Fruit fly (Drosophila melanogaster): ENCODE results near the gene CG9338.

Gene CG9338

dm6 chr2L:20880476-20880875 lies 15.5 kb downstream of the CG9338 start (continued):
- TF ChIP-seq Eip75B (GFP tag; optimal IDR thresholded peaks at IDR 0.05) (peak; percentile 28), CG32006 (GFP tag; optimal IDR thresholded peaks at IDR 0.05) (no peak), fd85E (GFP tag; optimal IDR thresholded peaks at IDR 0.05) (no peak), CG34406 (GFP tag; optimal IDR thresholded peaks at IDR 0.05) (peak; percentile 25), achi (GFP tag; optimal IDR thresholded peaks at IDR 0.05) (no peak), vri (GFP tag; optimal IDR thresholded peaks at IDR 0.05) (peak; percentile 27), CG11762 (GFP tag; optimal IDR thresholded peaks at IDR 0.05; ENCODE audit: insufficient read depth) (no peak), CG10669 (GFP tag; optimal IDR thresholded peaks at IDR 0.05) (no peak), Eip93F (GFP tag; optimal IDR thresholded peaks at IDR 0.05) (no peak), salr (GFP tag; optimal IDR thresholded peaks at IDR 0.05) (no peak), Gug (GFP tag; IDR thresholded peaks at IDR 0.05) (no peak)

DNA sequence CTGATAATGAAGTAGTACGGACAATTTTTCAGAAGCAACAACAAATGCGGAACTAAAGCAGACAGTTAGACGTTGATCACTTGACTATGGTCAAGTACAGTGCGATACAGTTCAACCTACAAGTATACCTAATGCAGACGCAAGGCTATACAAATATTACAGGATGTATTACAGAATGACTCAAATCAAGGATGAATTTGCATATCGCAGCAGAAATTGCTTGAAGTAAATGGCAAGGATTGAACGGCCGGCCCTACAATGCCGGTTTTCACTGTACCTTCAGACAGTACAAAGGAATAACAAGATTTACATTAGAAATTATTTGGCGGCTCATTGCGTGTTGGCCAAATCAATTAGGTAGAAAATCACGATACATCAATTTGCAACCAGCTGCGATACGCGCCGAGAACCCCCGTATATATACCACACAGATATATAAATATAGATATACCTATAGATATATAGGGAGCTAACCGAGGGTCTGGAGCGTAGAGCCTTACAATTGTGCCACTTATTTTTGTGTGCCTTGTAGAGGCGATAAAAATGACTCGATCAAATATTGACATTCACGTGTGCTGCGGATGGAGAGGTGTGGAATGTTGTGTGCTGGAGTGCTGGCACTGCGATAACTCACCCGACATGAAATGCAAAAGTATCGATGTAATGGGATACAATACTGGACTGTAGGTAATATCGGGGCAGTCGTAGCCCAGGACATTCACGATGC lies 16.5 kb downstream of the CG9338 start:
- no peak for TF ChIP-seq Smox (GFP tag; optimal IDR thresholded peaks at IDR 0.05)
- peak; percentile 6 for TF ChIP-seq Hr39 (GFP tag; optimal IDR thresholded peaks at IDR 0.05)
- peak; percentile 10 for TF ChIP-seq OdsH (GFP tag; optimal IDR thresholded peaks at IDR 0.05)
- TF ChIP-seq CG6808 (GFP tag; optimal IDR thresholded peaks at IDR 0.05), result peak; percentile 33
- TF ChIP-seq Met (GFP tag; optimal IDR thresholded peaks at IDR 0.05), result peak; percentile 4
- no peak for TF ChIP-seq CG16779 (tag; optimal IDR thresholded peaks at IDR 0.05)
- peak; percentile 56 for TF ChIP-seq Eip78C (GFP tag)
- peak; percentile 45 for TF ChIP-seq Hr4 (GFP tag; optimal IDR thresholded peaks at IDR 0.05)
- TF ChIP-seq dac (GFP tag; optimal IDR thresholded peaks at IDR 0.05), result no peak
- no peak for TF ChIP-seq lz (GFP tag; optimal IDR thresholded peaks at IDR 0.05)
- no peak for TF ChIP-seq Lpt (GFP tag; optimal IDR thresholded peaks at IDR 0.05)
- TF ChIP-seq CG6163 (GFP tag; IDR thresholded peaks at IDR 0.05), result peak; percentile 18; the same call in 1 of the 3 replicates
- peak; percentile 37; the same call in 1 of the 2 replicates for TF ChIP-seq CG15336 (GFP tag; IDR thresholded peaks at IDR 0.05)
- no peak for TF ChIP-seq Gug (GFP tag; IDR thresholded peaks at IDR 0.05)
- no peak for TF ChIP-seq CG8319 (GFP tag; optimal IDR thresholded peaks at IDR 0.05)
- no peak for TF ChIP-seq Blimp-1 (GFP tag; optimal IDR thresholded peaks at IDR 0.05)
- TF ChIP-seq Eip93F (GFP tag; optimal IDR thresholded peaks at IDR 0.05), result no peak
- no peak for TF ChIP-seq achi (GFP tag; optimal IDR thresholded peaks at IDR 0.05)
- no peak for TF ChIP-seq pdm3 (GFP tag; optimal IDR thresholded peaks at IDR 0.05)
- no peak for TF ChIP-seq dsx (GFP tag; optimal IDR thresholded peaks at IDR 0.05; ENCODE audit: poor library complexity, severe bottlenecking)
- peak; percentile 9 for TF ChIP-seq CG8632 (GFP tag; optimal IDR thresholded peaks at IDR 0.05)
- TF ChIP-seq ss (GFP tag; optimal IDR thresholded peaks at IDR 0.05), result peak; percentile 6 to 56
- no peak for TF ChIP-seq Sox15 (GFP tag; optimal IDR thresholded peaks at IDR 0.05)
- no peak for TF ChIP-seq cyc (GFP tag; optimal IDR thresholded peaks at IDR 0.05)
- peak; percentile 22 for TF ChIP-seq CG32006 (GFP tag; optimal IDR thresholded peaks at IDR 0.05)
- TF ChIP-seq Sox14 (GFP tag; optimal IDR thresholded peaks at IDR 0.05), result no peak
- TF ChIP-seq Hr38 (GFP tag; optimal IDR thresholded peaks at IDR 0.05), result no peak
- no peak for TF ChIP-seq CG3032 (tag; optimal IDR thresholded peaks at IDR 0.05)
- TF ChIP-seq Sox102F (GFP tag; optimal IDR thresholded peaks at IDR 0.05), result no peak
- peak; percentile 47 for TF ChIP-seq CG6854 (GFP tag; optimal IDR thresholded peaks at IDR 0.05)
- no peak for TF ChIP-seq CG10669 (GFP tag; optimal IDR thresholded peaks at IDR 0.05)
- peak; percentile 55 for TF ChIP-seq svp (GFP tag)
- no peak for TF ChIP-seq topi (GFP tag; optimal IDR thresholded peaks at IDR 0.05)
- TF ChIP-seq esn (GFP tag; optimal IDR thresholded peaks at IDR 0.05), result no peak
- peak; percentile 33 for TF ChIP-seq net (GFP tag; optimal IDR thresholded peaks at IDR 0.05)
- no peak for TF ChIP-seq fd85E (GFP tag; optimal IDR thresholded peaks at IDR 0.05)
- no peak for TF ChIP-seq CG11902 (GFP tag; optimal IDR thresholded peaks at IDR 0.05)
- TF ChIP-seq vri (GFP tag; optimal IDR thresholded peaks at IDR 0.05), result peak; percentile 52
- no peak for TF ChIP-seq Ets96B (tag; optimal IDR thresholded peaks at IDR 0.05)
- TF ChIP-seq CG11294 (GFP tag; IDR thresholded peaks at IDR 0.05), result 0 out of 2 replicates have a peak, but pooled peaks have one; percentile 42
- no peak for TF ChIP-seq Ets21C (GFP tag; optimal IDR thresholded peaks at IDR 0.05)
- TF ChIP-seq acj6 (GFP tag; optimal IDR thresholded peaks at IDR 0.05), result no peak
- peak; percentile 59 for TF ChIP-seq eg (GFP tag; IDR thresholded peaks at IDR 0.05)
- TF ChIP-seq salr (GFP tag; optimal IDR thresholded peaks at IDR 0.05), result no peak
- TF ChIP-seq CG3919 (GFP tag; optimal IDR thresholded peaks at IDR 0.05), result peak; percentile 19
